Worm (Caenorhabditis elegans) whole organism, L2 larva: ENCODE data around the gene mec-3.

Experiments
- alr-1 ChIP-seq: fragments of 150-350 bp; optimal IDR thresholded peaks from 2 replicates; lab custom pipeline; 2014; ENCODE audit warnings: missing biosample characterization, missing genetic modification characterization
- snpc-4 ChIP-seq: fragments of 150-350 bp; optimal IDR thresholded peaks from 2 replicates; lab custom pipeline; 2014; ENCODE audit warnings: missing biosample characterization, missing genetic modification characterization

DNA sequence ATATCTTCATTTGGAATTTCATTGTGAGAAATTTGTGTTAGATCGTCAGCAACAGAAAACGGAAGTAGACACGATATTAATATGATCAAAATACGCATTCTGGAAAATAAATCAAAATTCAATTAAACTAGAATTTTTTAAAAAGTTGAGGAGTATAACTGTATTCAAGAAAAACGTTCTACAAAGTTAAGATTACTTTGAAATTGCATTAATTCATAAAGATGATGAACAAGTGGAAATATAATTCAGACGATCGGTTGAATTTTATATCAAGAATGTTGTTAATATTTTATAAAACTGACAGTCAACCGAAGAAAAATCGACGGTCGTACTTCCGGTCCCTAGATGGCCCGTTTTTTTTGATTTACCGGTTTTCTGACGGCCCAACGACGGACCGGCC is 8.7 kb downstream of the mec-3 start, which contains the start of gene F01D4.8:
- no peak for TF ChIP-seq alr-1
- no peak for TF ChIP-seq snpc-4 (tag; lab: Kevin White, UChicago)
